Worm (Caenorhabditis elegans) whole organism, late embryonic: ENCODE measurements around the gene ZK1320.9.

Experiments
- Y22D7AL.16 ChIP-seq: sonication (generic microtip); optimal IDR thresholded peaks from 2 replicates; lab custom pipeline; 2016; ENCODE audit warnings: missing genetic modification characterization, missing compliant biosample characterization
- ama-1 ChIP-seq: fragments of 150-350 bp; optimal IDR thresholded peaks from 2 replicates; lab custom pipeline; 2014
- ceh-14 ChIP-seq: sonication (generic microtip); optimal IDR thresholded peaks from 2 replicates; lab custom pipeline; 2016; ENCODE audit warnings: missing genotype, missing genetic modification characterization, missing compliant biosample characterization
- ceh-19 ChIP-seq: fragments of 200-800 bp; sonication (Bioruptor generic); optimal IDR thresholded peaks from 2 replicates; lab custom pipeline; 2018; ENCODE audit warnings: mild to moderate bottlenecking, missing genetic modification characterization, missing compliant biosample characterization
- ceh-22 ChIP-seq: sonication (generic microtip); optimal IDR thresholded peaks from 2 replicates; lab custom pipeline; 2017; ENCODE audit warnings: missing biosample characterization, missing genetic modification characterization
- ceh-24 ChIP-seq: sonication (generic microtip); optimal IDR thresholded peaks from 2 replicates; lab custom pipeline; 2016; ENCODE audit warnings: mild to moderate bottlenecking, missing genetic modification characterization, missing compliant biosample characterization
- ceh-30 ChIP-seq: fragments of 150-350 bp; optimal IDR thresholded peaks from 2 replicates; lab custom pipeline; 2014; ENCODE audit warnings: missing biosample characterization, missing genetic modification characterization
- ceh-31 ChIP-seq: sonication (generic microtip); optimal IDR thresholded peaks from 2 replicates; lab custom pipeline; 2016; ENCODE audit warnings: missing genetic modification characterization, missing compliant biosample characterization
- ceh-34 ChIP-seq: sonication (generic microtip); optimal IDR thresholded peaks from 2 replicates; lab custom pipeline; 2016; ENCODE audit warnings: mild to moderate bottlenecking, missing genetic modification characterization, missing compliant biosample characterization
- ceh-45 ChIP-seq: fragments of 200-800 bp; sonication (Bioruptor generic); IDR thresholded peaks from 2 replicates; pipeline ENCODE4 v1.3.6; 2022; ENCODE audit warnings: missing genetic modification reagents, missing genetic modification characterization, missing compliant biosample characterization
- che-1 ChIP-seq: sonication (generic microtip); optimal IDR thresholded peaks from 2 replicates; lab custom pipeline; 2016; ENCODE audit warnings: mild to moderate bottlenecking, missing genetic modification characterization, missing compliant biosample characterization
- dmd-4 ChIP-seq: sonication (generic microtip); optimal IDR thresholded peaks from 2 replicates; lab custom pipeline; 2016; ENCODE audit warnings: borderline replicate concordance, missing genetic modification characterization, missing compliant biosample characterization
- elt-2 ChIP-seq: sonication (generic microtip); optimal IDR thresholded peaks from 2 replicates; lab custom pipeline; 2016; ENCODE audit warnings: missing genetic modification reagents, missing genetic modification characterization, missing compliant biosample characterization
- elt-4 ChIP-seq: sonication (generic microtip); optimal IDR thresholded peaks from 2 replicates; lab custom pipeline; 2016; ENCODE audit warnings: missing genetic modification characterization, missing compliant biosample characterization
- ets-4 ChIP-seq: sonication (generic microtip); optimal IDR thresholded peaks from 2 replicates; lab custom pipeline; 2016; ENCODE audit warnings: missing genetic modification characterization, missing compliant biosample characterization
- fax-1 ChIP-seq: sonication (generic microtip); optimal IDR thresholded peaks from 2 replicates; lab custom pipeline; 2016; ENCODE audit warnings: missing genotype, missing genetic modification characterization, missing compliant biosample characterization
- fkh-6 ChIP-seq: sonication (generic microtip); optimal IDR thresholded peaks from 2 replicates; lab custom pipeline; 2016; ENCODE audit warnings: missing genetic modification characterization, missing compliant biosample characterization
- gmeb-2 ChIP-seq: sonication (generic microtip); optimal IDR thresholded peaks from 2 replicates; lab custom pipeline; 2016; ENCODE audit warnings: missing genetic modification characterization, inconsistent platforms, missing compliant biosample characterization
- hlh-13 ChIP-seq: fragments of 200-800 bp; sonication (Bioruptor generic); optimal IDR thresholded peaks from 2 replicates; lab custom pipeline; 2018; ENCODE audit warnings: mild to moderate bottlenecking, missing genetic modification characterization, missing compliant biosample characterization
- hlh-15 ChIP-seq: sonication (generic microtip); optimal IDR thresholded peaks from 2 replicates; lab custom pipeline; 2016; ENCODE audit warnings: missing genetic modification characterization, missing compliant biosample characterization
- hlh-30 ChIP-seq: sonication (generic microtip); optimal IDR thresholded peaks from 2 replicates; lab custom pipeline; 2017; ENCODE audit warnings: antibody characterized with exemption, missing genetic modification characterization, missing compliant biosample characterization; ENCODE audit not compliant: insufficient read depth
- hlh-6 ChIP-seq: sonication (generic microtip); optimal IDR thresholded peaks from 2 replicates; lab custom pipeline; 2016; ENCODE audit warnings: missing genotype, missing genetic modification characterization, missing compliant biosample characterization
- nfya-1 ChIP-seq: sonication (generic microtip); optimal IDR thresholded peaks from 2 replicates; lab custom pipeline; 2017; ENCODE audit warnings: missing genetic modification characterization, mild to moderate bottlenecking, missing compliant biosample characterization, antibody characterized with exemption, moderate library complexity
- nhr-11 ChIP-seq: fragments of 150-350 bp; optimal IDR thresholded peaks from 2 replicates; lab custom pipeline; 2014; ENCODE audit warnings: missing biosample characterization, missing genetic modification characterization
- npax-4 ChIP-seq: sonication (generic microtip); optimal IDR thresholded peaks from 2 replicates; lab custom pipeline; 2016; ENCODE audit warnings: missing genetic modification characterization, missing compliant biosample characterization
- odd-2 ChIP-seq: sonication (generic microtip); optimal IDR thresholded peaks from 2 replicates; lab custom pipeline; 2017; ENCODE audit warnings: antibody characterized with exemption, mild to moderate bottlenecking, missing genetic modification characterization, missing compliant biosample characterization
- pat-9 ChIP-seq: fragments of 200-800 bp; sonication (Bioruptor generic); optimal IDR thresholded peaks from 2 replicates; lab custom pipeline; 2018; ENCODE audit warnings: mild to moderate bottlenecking, missing genetic modification characterization, moderate library complexity, missing compliant biosample characterization
- pax-1 ChIP-seq: fragments of 150-350 bp; optimal IDR thresholded peaks from 2 replicates; lab custom pipeline; 2014; ENCODE audit warnings: missing biosample characterization, missing genetic modification characterization
- ref-2 ChIP-seq: sonication (generic microtip); optimal IDR thresholded peaks from 2 replicates; lab custom pipeline; 2016; ENCODE audit warnings: missing genetic modification characterization, missing compliant biosample characterization
- sdc-2 ChIP-seq: sonication (generic microtip); optimal IDR thresholded peaks from 2 replicates; lab custom pipeline; 2016; ENCODE audit warnings: missing genotype, missing genetic modification characterization, missing compliant biosample characterization
- sox-2 ChIP-seq: fragments of 200-800 bp; sonication (Bioruptor generic); IDR thresholded peaks from 2 replicates; pipeline ENCODE4 v1.3.6; 2022; ENCODE audit warnings: missing genetic modification reagents, missing genetic modification characterization, missing compliant biosample characterization
- syd-9 ChIP-seq: sonication (generic microtip); optimal IDR thresholded peaks from 2 replicates; lab custom pipeline; 2016; ENCODE audit warnings: mild to moderate bottlenecking, missing genetic modification characterization, moderate library complexity, missing compliant biosample characterization
- ttx-3 ChIP-seq: sonication (generic microtip); optimal IDR thresholded peaks from 2 replicates; lab custom pipeline; 2016; ENCODE audit warnings: missing genetic modification reagents, missing genetic modification characterization, missing compliant biosample characterization
- unc-42 ChIP-seq: sonication (generic microtip); optimal IDR thresholded peaks from 2 replicates; lab custom pipeline; 2016; ENCODE audit warnings: missing genotype, missing genetic modification characterization, missing compliant biosample characterization
- unc-55 ChIP-seq: sonication (generic microtip); optimal IDR thresholded peaks from 2 replicates; lab custom pipeline; 2017; ENCODE audit warnings: missing biosample characterization, missing genetic modification reagents, missing genetic modification characterization
- unc-86 ChIP-seq: sonication (generic microtip); optimal IDR thresholded peaks from 2 replicates; lab custom pipeline; 2016; ENCODE audit warnings: missing genetic modification characterization, missing compliant biosample characterization
- ztf-16 ChIP-seq: sonication (generic microtip); optimal IDR thresholded peaks from 2 replicates; lab custom pipeline; 2017; ENCODE audit warnings: missing genetic modification characterization, missing compliant biosample characterization

Gene ZK1320.9

ce11 chrII:9679842-9680241 lies 6.7 kb downstream of the ZK1320.9 start:
- no peak for TF ChIP-seq pax-1 (tag; lab: Kevin White, UChicago)
- no peak for TF ChIP-seq elt-2
- TF ChIP-seq ceh-45 (GFP tag; lab: Robert Waterston, UW), result no peak
- no peak for TF ChIP-seq nhr-11 (tag; lab: Kevin White, UChicago)
- TF ChIP-seq hlh-6, result no peak
- no peak for TF ChIP-seq hlh-15 (tag; lab: Kevin White, UChicago)
- no peak for TF ChIP-seq che-1 (tag; lab: Kevin White, UChicago)
- no peak for TF ChIP-seq syd-9 (tag; lab: Kevin White, UChicago)
- TF ChIP-seq hlh-30 (tag; lab: Kevin White, UChicago), result no peak
- TF ChIP-seq ztf-16 (tag; lab: Kevin White, UChicago), result no peak
- TF ChIP-seq npax-4, result no peak
- TF ChIP-seq sdc-2, result no peak
- no peak for TF ChIP-seq ceh-34 (tag; lab: Kevin White, UChicago)
- no peak for TF ChIP-seq ceh-22 (tag; lab: Kevin White, UChicago)
- TF ChIP-seq ceh-19 (GFP tag; lab: Kevin White, UChicago), result no peak

ce11 chrII:9677470-9677869 lies 9.0 kb downstream of the ZK1320.9 start:
- TF ChIP-seq ceh-24 (tag; lab: Kevin White, UChicago), result no peak
- TF ChIP-seq ttx-3 (tag; lab: Kevin White, UChicago), result no peak
- TF ChIP-seq gmeb-2 (tag; lab: Kevin White, UChicago), result no peak
- TF ChIP-seq unc-86 (tag; lab: Kevin White, UChicago), result no peak
- TF ChIP-seq ceh-30 (tag; lab: Kevin White, UChicago), result no peak

- TF ChIP-seq fkh-6 (tag; lab: Kevin White, UChicago), result no peak
- no peak for TF ChIP-seq che-1 (tag; lab: Kevin White, UChicago)
- no peak for TF ChIP-seq ama-1 (lab: Kevin White, UChicago)
- TF ChIP-seq nfya-1 (tag; lab: Kevin White, UChicago), result no peak
- TF ChIP-seq odd-2 (tag; lab: Kevin White, UChicago), result no peak
- no peak for TF ChIP-seq ceh-24 (tag; lab: Kevin White, UChicago)
- no peak for TF ChIP-seq fax-1 (tag; lab: Kevin White, UChicago)
- no peak for TF ChIP-seq pat-9
- TF ChIP-seq ceh-19 (GFP tag; lab: Kevin White, UChicago), result no peak
- no peak for TF ChIP-seq dmd-4 (tag; lab: Kevin White, UChicago)
- no peak for TF ChIP-seq Y22D7AL.16 (tag; lab: Kevin White, UChicago)
- TF ChIP-seq ceh-14 (tag; lab: Kevin White, UChicago), result no peak
- TF ChIP-seq elt-4, result no peak
- TF ChIP-seq hlh-13 (GFP tag; lab: Kevin White, UChicago), result no peak
- TF ChIP-seq ttx-3 (tag; lab: Kevin White, UChicago), result no peak
- TF ChIP-seq, all 69 proteins: peak for 0
Observed at ce11 chrII:9674678-9675077, 11.8 kb downstream of the ZK1320.9 start, which contains the start of gene arc-1. arc-1 (plus strand) TSS chrII:9674978.

ce11 chrII:9671308-9671707 lies 15.2 kb downstream of the ZK1320.9 start, which contains the start of gene ZK1320.7:
ZK1320.7 (plus strand) TSS chrII:9671608.
- no peak for TF ChIP-seq elt-4
- no peak for TF ChIP-seq pat-9
- TF ChIP-seq unc-55 (GFP tag; lab: Kevin White, UChicago), result no peak
- TF ChIP-seq sox-2, result no peak
- no peak for TF ChIP-seq ztf-16 (tag; lab: Kevin White, UChicago)
- TF ChIP-seq ets-4 (tag; lab: Kevin White, UChicago), result no peak
- no peak for TF ChIP-seq ceh-22 (tag; lab: Kevin White, UChicago)
- no peak for TF ChIP-seq ceh-34 (tag; lab: Kevin White, UChicago)
- no peak for TF ChIP-seq fax-1 (tag; lab: Kevin White, UChicago)
- TF ChIP-seq ceh-24 (tag; lab: Kevin White, UChicago), result no peak
- TF ChIP-seq ceh-31 (tag; lab: Kevin White, UChicago), result no peak
- TF ChIP-seq unc-42 (tag; lab: Kevin White, UChicago), result no peak
- TF ChIP-seq che-1 (tag; lab: Kevin White, UChicago), result no peak
- TF ChIP-seq ref-2 (tag; lab: Kevin White, UChicago), result no peak
- TF ChIP-seq, all 69 proteins: peak for 0
